Worm (Caenorhabditis elegans) whole organism, L1 larva: ENCODE measurements around the gene syx-6.

ENCODE experiments used
- aly-2 ChIP-seq: fragments of 150-350 bp; optimal IDR thresholded peaks from 2 replicates; lab custom pipeline; 2014; ENCODE audit warnings: missing biosample characterization, missing genetic modification characterization
- ama-1 ChIP-seq: fragments of 150-350 bp; optimal IDR thresholded peaks from 2 replicates; lab custom pipeline; 2014
- blmp-1 ChIP-seq: fragments of 150-350 bp; optimal IDR thresholded peaks from 2 replicates; lab custom pipeline; 2014; ENCODE audit warnings: missing biosample characterization, missing genetic modification characterization
- isw-1 ChIP-seq: fragments of 200-800 bp; sonication (Bioruptor generic); IDR thresholded peaks from 2 replicates; pipeline ENCODE4 v1.3.6; 2022; ENCODE audit warnings: missing genetic modification characterization, missing compliant biosample characterization
- mep-1 ChIP-seq: fragments of 150-350 bp; optimal IDR thresholded peaks from 2 replicates; lab custom pipeline; 2014; ENCODE audit warnings: missing biosample characterization, missing genetic modification characterization
- nhr-11 ChIP-seq: fragments of 150-350 bp; optimal IDR thresholded peaks from 2 replicates; lab custom pipeline; 2014; ENCODE audit warnings: missing biosample characterization, missing genetic modification characterization
- ztf-11 ChIP-seq, 2 experiments: sonication (generic microtip); optimal IDR thresholded peaks; 2 replicates each; lab custom pipeline; 2016 to 2017; ENCODE audit warnings: missing genetic modification characterization in 2 of 2, missing biosample characterization in 1 of 2, missing compliant biosample characterization in 1 of 2

DNA sequence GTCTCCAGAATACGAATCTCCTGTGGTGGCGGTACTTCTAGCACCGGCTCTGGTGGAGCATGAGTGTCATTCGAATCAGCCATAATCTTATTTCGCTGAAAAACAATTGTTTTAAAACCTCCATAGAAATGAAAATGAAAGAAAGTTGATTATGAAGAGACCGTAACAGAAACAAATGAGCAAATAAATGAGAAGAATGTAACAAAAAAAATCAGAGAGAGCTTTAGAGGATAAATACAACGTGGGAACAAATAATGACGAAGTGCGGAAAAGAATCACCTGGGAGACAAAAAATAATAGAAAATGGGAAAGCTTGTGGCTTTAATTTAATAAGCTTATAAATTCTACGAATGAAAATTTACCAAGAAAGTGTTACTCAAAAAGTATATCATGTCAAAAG lies 37.3 kb upstream of the syx-6 start, which contains the start of gene spc-1:
- TF ChIP-seq mep-1 (tag; lab: Kevin White, UChicago) (no peak), aly-2 (tag; lab: Kevin White, UChicago) (no peak), ztf-11 (tag; optimal IDR thresholded peaks at IDR 0.05; lab: Kevin White, UChicago) (no peak), nhr-11 (no peak), ama-1 (no peak), blmp-1 (tag; lab: Kevin White, UChicago) (no peak), isw-1 (GFP tag; lab: Robert Waterston, UW) (no peak)
